Fruit fly (Drosophila melanogaster): Measurements from ENCODE around the gene CG14269.

The CG14269 gene

DNA sequence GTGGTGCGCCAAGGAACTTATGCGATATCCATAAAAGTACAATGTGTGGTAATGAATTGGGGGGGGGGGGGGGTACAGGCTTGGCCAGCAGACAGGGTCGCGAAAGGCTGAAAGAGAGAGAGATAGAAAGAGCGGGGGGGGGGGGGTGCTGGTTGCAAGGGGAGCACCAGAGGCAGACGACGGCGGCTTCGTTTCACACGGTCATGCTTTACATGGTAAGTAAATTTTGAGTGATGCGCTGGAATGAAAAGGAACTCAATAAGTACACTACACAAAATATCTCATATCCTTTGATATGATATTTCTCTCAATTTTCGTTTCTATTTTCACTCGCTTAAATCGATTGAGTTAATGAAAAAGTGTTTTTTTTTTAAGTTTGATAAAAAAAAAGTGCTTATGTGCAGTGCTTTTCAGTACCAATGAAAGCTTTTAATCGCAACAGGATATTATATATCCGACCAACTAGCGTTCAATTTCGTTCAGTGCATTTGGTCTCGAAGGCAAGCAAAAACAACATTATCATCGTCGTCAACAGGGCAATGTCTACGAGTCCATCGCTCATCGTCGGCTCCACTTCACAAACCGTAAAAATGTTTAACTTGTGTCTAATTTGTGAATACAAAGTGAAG is 26.9 kb downstream of the CG14269 start (continued):
- TF ChIP-seq CG11294 (GFP tag; IDR thresholded peaks at IDR 0.05) (no peak), net (GFP tag; optimal IDR thresholded peaks at IDR 0.05) (peak; percentile 81), salr (GFP tag; optimal IDR thresholded peaks at IDR 0.05) (peak; percentile 61 to 91), svp (GFP tag) (peak; percentile 92), pdm3 (GFP tag; optimal IDR thresholded peaks at IDR 0.05) (peak; percentile 92), Sox102F (GFP tag; optimal IDR thresholded peaks at IDR 0.05) (peak; percentile 91), Eip78C (GFP tag) (peak; percentile 98), CG11762 (GFP tag; optimal IDR thresholded peaks at IDR 0.05; ENCODE audit: insufficient read depth) (peak; percentile 68), CG6163 (GFP tag; IDR thresholded peaks at IDR 0.05) (peak; percentile 84), dac (GFP tag; optimal IDR thresholded peaks at IDR 0.05) (peak; percentile 45), CG8319 (GFP tag; optimal IDR thresholded peaks at IDR 0.05) (peak; percentile 74), esn (GFP tag; optimal IDR thresholded peaks at IDR 0.05) (peak; percentile 89), vri (GFP tag; optimal IDR thresholded peaks at IDR 0.05) (peak; percentile 86), spab (GFP tag; optimal IDR thresholded peaks at IDR 0.05) (peak; percentile 84), CG1621 (tag; optimal IDR thresholded peaks at IDR 0.05) (peak; percentile 91), CG6792 (GFP tag; optimal IDR thresholded peaks at IDR 0.05) (peak; percentile 89), fd59A (GFP tag; optimal IDR thresholded peaks at IDR 0.05) (peak; percentile 90), CG31627 (GFP tag; optimal IDR thresholded peaks at IDR 0.05) (peak; percentile 90), Sox14 (GFP tag; optimal IDR thresholded peaks at IDR 0.05) (peak; percentile 93), Eip75B (GFP tag; optimal IDR thresholded peaks at IDR 0.05) (peak; percentile 91)

- TF ChIP-seq Blimp-1 (GFP tag; optimal IDR thresholded peaks at IDR 0.05) (peak; percentile 29), CG4318 (GFP tag; optimal IDR thresholded peaks at IDR 0.05) (no peak), CG3032 (tag; optimal IDR thresholded peaks at IDR 0.05) (peak; percentile 40), acj6 (GFP tag; optimal IDR thresholded peaks at IDR 0.05) (peak; percentile 86), CG6792 (GFP tag; optimal IDR thresholded peaks at IDR 0.05) (peak; percentile 72), Gug (GFP tag; IDR thresholded peaks at IDR 0.05) (peak; percentile 40; the same call in 1 of the 2 replicates), Eip78C (GFP tag) (peak; percentile 92), CG32006 (GFP tag; optimal IDR thresholded peaks at IDR 0.05) (peak; percentile 37), CG31627 (GFP tag; optimal IDR thresholded peaks at IDR 0.05) (peak; percentile 84), spab (GFP tag; optimal IDR thresholded peaks at IDR 0.05) (peak; percentile 14), Lpt (GFP tag; optimal IDR thresholded peaks at IDR 0.05) (peak; percentile 50), Hr39 (GFP tag; optimal IDR thresholded peaks at IDR 0.05) (peak; percentile 84), CG6276 (GFP tag; optimal IDR thresholded peaks at IDR 0.05) (no peak), fd59A (GFP tag; optimal IDR thresholded peaks at IDR 0.05) (peak; percentile 51), cyc (GFP tag; optimal IDR thresholded peaks at IDR 0.05) (peak; percentile 84), CG6854 (GFP tag; optimal IDR thresholded peaks at IDR 0.05) (peak; percentile 56), dac (GFP tag; optimal IDR thresholded peaks at IDR 0.05) (no peak), CG7368 (GFP tag; optimal IDR thresholded peaks at IDR 0.05) (peak; percentile 43), CG11294 (GFP tag; IDR thresholded peaks at IDR 0.05) (no peak), fd85E (GFP tag; optimal IDR thresholded peaks at IDR 0.05) (peak; percentile 28), CG10631 (GFP tag; optimal IDR thresholded peaks at IDR 0.05) (peak; percentile 69), dsx (GFP tag; optimal IDR thresholded peaks at IDR 0.05; ENCODE audit: poor library complexity, severe bottlenecking) (no peak), CG8119 (GFP tag; IDR thresholded peaks at IDR 0.05) (0 out of 3 replicates have a peak, but pooled peaks have one; percentile 44), Ets21C (GFP tag; optimal IDR thresholded peaks at IDR 0.05) (peak; percentile 82), salr (GFP tag; optimal IDR thresholded peaks at IDR 0.05) (peak; percentile 50 to 60), fkh (GFP tag; optimal IDR thresholded peaks at IDR 0.05) (peak; percentile 27), Sox14 (GFP tag; optimal IDR thresholded peaks at IDR 0.05) (peak; percentile 79), CG15336 (GFP tag; IDR thresholded peaks at IDR 0.05) (peak; percentile 47), CG10669 (GFP tag; optimal IDR thresholded peaks at IDR 0.05) (peak; percentile 40), svp (GFP tag) (peak; percentile 93), lz (GFP tag; optimal IDR thresholded peaks at IDR 0.05) (peak; percentile 87), CG8632 (GFP tag; optimal IDR thresholded peaks at IDR 0.05) (peak; percentile 69), Smox (GFP tag; optimal IDR thresholded peaks at IDR 0.05) (peak; percentile 82), esn (GFP tag; optimal IDR thresholded peaks at IDR 0.05) (peak; percentile 80), vri (GFP tag; optimal IDR thresholded peaks at IDR 0.05) (peak; percentile 84), Ets96B (tag; optimal IDR thresholded peaks at IDR 0.05) (peak; percentile 56), Sox15 (GFP tag; optimal IDR thresholded peaks at IDR 0.05) (peak; percentile 69), net (GFP tag; optimal IDR thresholded peaks at IDR 0.05) (peak; percentile 27)
Measured at dm6 chrX:3407760-3408608, 27.6 kb downstream of the CG14269 start.
